Worm (Caenorhabditis elegans) whole organism, mixed stage, embryonic: ENCODE data around the gene ampd-1.

ENCODE experiments used
- elt-3 ChIP-seq: fragments of 150-350 bp; optimal IDR thresholded peaks from 2 replicates; lab custom pipeline; 2014; ENCODE audit warnings: missing biosample characterization, missing genetic modification characterization
- lin-13 ChIP-seq: fragments of 150-350 bp; optimal IDR thresholded peaks from 2 replicates; lab custom pipeline; 2014; ENCODE audit warnings: missing biosample characterization, missing genetic modification characterization
- lin-32 ChIP-seq: fragments of 200-800 bp; sonication (Bioruptor generic); optimal IDR thresholded peaks from 2 replicates; lab custom pipeline; 2018; ENCODE audit warnings: mild to moderate bottlenecking, missing genetic modification characterization, missing compliant biosample characterization
- lsy-2 ChIP-seq: fragments of 150-350 bp; optimal IDR thresholded peaks from 2 replicates; lab custom pipeline; 2014; ENCODE audit warnings: missing biosample characterization, missing genetic modification characterization
- snpc-4 ChIP-seq: fragments of 150-350 bp; optimal IDR thresholded peaks from 2 replicates; lab custom pipeline; 2014; ENCODE audit warnings: missing biosample characterization, missing genetic modification characterization
- unc-120 ChIP-seq: sonication (generic microtip); optimal IDR thresholded peaks from 2 replicates; lab custom pipeline; 2017; ENCODE audit warnings: missing genetic modification characterization, missing compliant biosample characterization; ENCODE audit not compliant: poor library complexity, severe bottlenecking
- unc-62 ChIP-seq: fragments of 150-350 bp; optimal IDR thresholded peaks from 2 replicates; lab custom pipeline; 2014; ENCODE audit warnings: missing biosample characterization, missing genetic modification reagents, missing genetic modification characterization
- ztf-11 ChIP-seq: fragments of 150-350 bp; optimal IDR thresholded peaks from 2 replicates; lab custom pipeline; 2014; ENCODE audit warnings: missing biosample characterization, missing genetic modification characterization

ce11 chrII:5228662-5229061 lies 25.5 kb downstream of the ampd-1 start:
- peak; percentile 68 for TF ChIP-seq unc-62 (GFP tag; lab: Kevin White, UChicago)
- no peak for TF ChIP-seq lin-32 (GFP tag; lab: Kevin White, UChicago)
- no peak for TF ChIP-seq snpc-4
- TF ChIP-seq elt-3: no peak
- TF ChIP-seq ztf-11 (tag; lab: Kevin White, UChicago): no peak
- no peak for TF ChIP-seq lin-13 (tag; lab: Kevin White, UChicago)
- TF ChIP-seq unc-120 (tag; lab: Kevin White, UChicago): no peak
- TF ChIP-seq lsy-2 (tag; lab: Kevin White, UChicago): no peak
